Worm (Caenorhabditis elegans) whole organism, L1 larva: ENCODE data around the gene str-227.

ENCODE experiments used
- C04F5.9 ChIP-seq: sonication (generic microtip); optimal IDR thresholded peaks from 2 replicates; lab custom pipeline; 2016; ENCODE audit warnings: missing genetic modification characterization, missing compliant biosample characterization
- blmp-1 ChIP-seq: fragments of 150-350 bp; optimal IDR thresholded peaks from 2 replicates; lab custom pipeline; 2014; ENCODE audit warnings: missing biosample characterization, missing genetic modification characterization
- efl-1 ChIP-seq, 4 experiments: fragments of 150-350 bp; optimal IDR thresholded peaks in 3 of 4; peaks in 1 of 4; 1 replicate in 1 of 4; 2 replicates in 3 of 4; lab custom pipeline; 2014; ENCODE audit warnings: missing biosample characterization in 2 of 4, missing genetic modification characterization in 2 of 4, missing genetic modification reagents in 2 of 4
- fos-1 ChIP-seq: fragments of 150-350 bp; optimal IDR thresholded peaks from 2 replicates; lab custom pipeline; 2014; ENCODE audit warnings: missing biosample characterization, missing genetic modification characterization
- lin-15B ChIP-seq: fragments of 150-350 bp; sonication (generic microtip); optimal IDR thresholded peaks from 3 replicates; lab custom pipeline; 2014; ENCODE audit warnings: missing biosample characterization, missing genetic modification characterization
- lin-39 ChIP-seq: fragments of 150-350 bp; optimal IDR thresholded peaks from 2 replicates; lab custom pipeline; 2014; ENCODE audit warnings: missing biosample characterization, missing genetic modification reagents, missing genetic modification characterization
- nhr-28 ChIP-seq: fragments of 150-350 bp; optimal IDR thresholded peaks from 2 replicates; lab custom pipeline; 2014; ENCODE audit warnings: missing biosample characterization, missing genetic modification characterization
- pqm-1 ChIP-seq: sonication (generic microtip); optimal IDR thresholded peaks from 3 replicates; lab custom pipeline; 2017; ENCODE audit warnings: missing biosample characterization, missing genetic modification characterization
- sup-37 ChIP-seq: fragments of 200-800 bp; sonication (Bioruptor generic); optimal IDR thresholded peaks from 2 replicates; lab custom pipeline; 2018; ENCODE audit warnings: mild to moderate bottlenecking, missing genetic modification characterization, missing compliant biosample characterization
- tbx-2 ChIP-seq: sonication (generic microtip); optimal IDR thresholded peaks from 2 replicates; lab custom pipeline; 2016; ENCODE audit warnings: missing genetic modification characterization, missing compliant biosample characterization
- ztf-11 ChIP-seq, 2 experiments: sonication (generic microtip); optimal IDR thresholded peaks; 2 replicates each; lab custom pipeline; 2016 to 2017; ENCODE audit warnings: missing genetic modification characterization in 2 of 2, missing biosample characterization in 1 of 2, missing compliant biosample characterization in 1 of 2

DNA sequence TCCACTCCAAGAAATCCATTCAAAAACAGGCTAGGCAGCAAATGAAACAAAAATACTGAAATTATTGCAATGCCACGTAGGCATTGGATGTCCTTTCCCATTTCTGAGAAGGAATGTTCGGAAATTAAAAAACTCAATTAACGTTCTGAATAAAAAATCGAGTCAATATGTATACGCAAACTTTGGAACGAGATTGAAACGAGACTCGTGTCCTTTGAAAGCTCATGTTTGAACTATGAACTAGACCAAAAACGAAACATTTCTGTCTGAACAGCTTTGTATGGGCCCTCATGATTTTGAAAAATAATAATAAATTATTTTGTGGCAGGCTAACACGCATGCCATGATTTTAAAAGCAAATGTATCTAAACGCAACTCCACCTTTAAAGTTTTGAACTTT, 43.0 kb upstream of the str-227 start, which contains the start of gene oac-2:
- TF ChIP-seq lin-15B (tag; lab: Kevin White, UChicago) (no peak), C04F5.9 (no peak), efl-1 (optimal IDR thresholded peaks at IDR 0.05; lab: Kevin White, UChicago) (no peak), efl-1 (GFP tag; optimal IDR thresholded peaks at IDR 0.05 in 1 of 2; lab: Kevin White, UChicago) (no peak), nhr-28 (tag; lab: Kevin White, UChicago) (no peak), tbx-2 (no peak), fos-1 (no peak), blmp-1 (no peak), sup-37 (GFP tag; lab: Kevin White, UChicago) (no peak), ztf-11 (tag; optimal IDR thresholded peaks at IDR 0.05; lab: Kevin White, UChicago) (no peak), lin-39 (no peak), pqm-1 (tag; lab: Kevin White, UChicago) (no peak)
